Fruit fly (Drosophila melanogaster) whole organism, embryonic: ENCODE results near the gene Psn.

Experiments
- ATbp ChIP-seq: fragments of 200-800 bp; sonication (Bioruptor generic); optimal IDR thresholded peaks from 2 replicates; lab custom pipeline; 2017; ENCODE audit warnings: missing biosample characterization, mild to moderate bottlenecking, missing genetic modification characterization, missing genetic modification reagents
- Antp ChIP-seq: fragments of 200-800 bp; sonication (Bioruptor generic); optimal IDR thresholded peaks from 3 replicates; lab custom pipeline; 2016; ENCODE audit warnings: missing biosample characterization, missing genetic modification characterization
- CG10462 ChIP-seq: fragments of 200-800 bp; sonication (Bioruptor generic); optimal IDR thresholded peaks from 2 replicates; lab custom pipeline; 2016; ENCODE audit warnings: missing biosample characterization, missing genetic modification characterization
- CG10565 ChIP-seq: fragments of 200-800 bp; sonication (Bioruptor generic); optimal IDR thresholded peaks from 3 replicates; lab custom pipeline; 2016; ENCODE audit warnings: missing biosample characterization, mild to moderate bottlenecking, missing genetic modification characterization
- CG11560 ChIP-seq: fragments of 200-800 bp; sonication (Bioruptor generic); IDR thresholded peaks from 3 replicates; pipeline ENCODE4 v1.3.6; 2022; ENCODE audit warnings: missing biosample characterization, missing genetic modification characterization
- CG14441 ChIP-seq: fragments of 200-800 bp; sonication (Bioruptor generic); IDR thresholded peaks from 2 replicates; pipeline ENCODE4 v1.3.6; 2022; ENCODE audit warnings: missing biosample characterization, missing genetic modification characterization
- CG14667 ChIP-seq: fragments of 200-800 bp; sonication (Bioruptor generic); IDR thresholded peaks from 2 replicates; pipeline ENCODE4 v1.3.6; 2022; ENCODE audit warnings: missing biosample characterization, missing genetic modification characterization
- CG14860 ChIP-seq: fragments of 200-800 bp; sonication (Bioruptor generic); IDR thresholded peaks from 3 replicates; pipeline ENCODE4 v1.3.6; 2022; ENCODE audit warnings: missing biosample characterization, missing genetic modification characterization; ENCODE audit not compliant: partially characterized antibody
- CG17328 ChIP-seq: fragments of 200-800 bp; sonication (Bioruptor generic); IDR thresholded peaks from 2 replicates; pipeline ENCODE4 v1.3.6; 2022; ENCODE audit warnings: missing biosample characterization, missing genetic modification characterization
- CG17912 ChIP-seq: fragments of 200-800 bp; sonication (Bioruptor generic); optimal IDR thresholded peaks from 2 replicates; lab custom pipeline; 2018; ENCODE audit warnings: missing biosample characterization, mild to moderate bottlenecking, missing genetic modification characterization
- CG18599 ChIP-seq: fragments of 200-800 bp; sonication (Bioruptor generic); optimal IDR thresholded peaks from 3 replicates; lab custom pipeline; 2017; ENCODE audit warnings: missing biosample characterization, missing genetic modification characterization, mild to moderate bottlenecking, moderate library complexity, missing genetic modification reagents
- CG2712 ChIP-seq: fragments of 200-800 bp; optimal IDR thresholded peaks from 3 replicates; lab custom pipeline; 2019; ENCODE audit warnings: missing biosample characterization, mild to moderate bottlenecking, missing genetic modification characterization, moderate library complexity
- CG31441 ChIP-seq: fragments of 200-800 bp; sonication (Bioruptor generic); IDR thresholded peaks from 2 replicates; pipeline ENCODE4 v1.3.6; 2022; ENCODE audit warnings: missing biosample characterization, missing genetic modification characterization
- CG34422 ChIP-seq: fragments of 200-800 bp; sonication (Bioruptor generic); IDR thresholded peaks from 3 replicates; pipeline ENCODE4 v1.3.6; 2022; ENCODE audit warnings: missing biosample characterization, missing genetic modification characterization
- CG3838 ChIP-seq: fragments of 200-800 bp; sonication (Bioruptor generic); optimal IDR thresholded peaks from 3 replicates; lab custom pipeline; 2016; ENCODE audit warnings: missing biosample characterization, missing genetic modification characterization
- CG4707 ChIP-seq: fragments of 200-800 bp; sonication (Bioruptor generic); optimal IDR thresholded peaks from 2 replicates; lab custom pipeline; 2018; ENCODE audit warnings: missing biosample characterization, mild to moderate bottlenecking, missing genetic modification characterization, moderate library complexity
- CG5245 ChIP-seq: fragments of 200-800 bp; sonication (Bioruptor generic); optimal IDR thresholded peaks from 3 replicates; lab custom pipeline; 2016; ENCODE audit warnings: missing biosample characterization, missing genetic modification characterization
- CG6689 ChIP-seq: fragments of 200-800 bp; sonication (Bioruptor generic); IDR thresholded peaks from 2 replicates; pipeline ENCODE4 v1.3.6; 2022; ENCODE audit warnings: missing biosample characterization, missing genetic modification characterization
- CG6854 ChIP-seq: fragments of 200-800 bp; sonication (Bioruptor generic); optimal IDR thresholded peaks from 3 replicates; lab custom pipeline; 2017; ENCODE audit warnings: missing biosample characterization, mild to moderate bottlenecking, missing genetic modification characterization
- CG7839 ChIP-seq: fragments of 200-800 bp; sonication (Bioruptor generic); optimal IDR thresholded peaks from 3 replicates; lab custom pipeline; 2018; ENCODE audit warnings: missing biosample characterization, mild to moderate bottlenecking, missing genetic modification characterization, moderate library complexity
- D19A ChIP-seq: fragments of 200-800 bp; optimal IDR thresholded peaks from 3 replicates; lab custom pipeline; 2019; ENCODE audit warnings: missing biosample characterization, mild to moderate bottlenecking, missing genetic modification characterization, moderate library complexity
- Ets65A ChIP-seq: fragments of 200-800 bp; sonication (Bioruptor generic); peaks from one replicate; lab custom pipeline; 2016; ENCODE audit warnings: missing biosample characterization, missing genetic modification characterization
- GATAe ChIP-seq: fragments of 200-800 bp; sonication (Bioruptor generic); conservative IDR thresholded peaks from 2 replicates; pipeline ENCODE4 v1.3.6; 2022; ENCODE audit warnings: missing biosample characterization, missing genetic modification characterization
- HLH3B ChIP-seq: fragments of 200-800 bp; sonication (Bioruptor generic); IDR thresholded peaks from 2 replicates; pipeline ENCODE4 v1.3.6; 2022; ENCODE audit warnings: missing biosample characterization, missing genetic modification characterization
- HLH4C ChIP-seq: fragments of 200-800 bp; sonication (Bioruptor generic); IDR thresholded peaks from 3 replicates; pipeline ENCODE4 v1.3.6; 2022; ENCODE audit warnings: missing biosample characterization, missing genetic modification characterization; ENCODE audit not compliant: partially characterized antibody
- Lim3 ChIP-seq: fragments of 200-800 bp; sonication (Bioruptor generic); IDR thresholded peaks from 2 replicates; pipeline ENCODE4 v1.3.6; 2022; ENCODE audit warnings: missing biosample characterization, missing genetic modification characterization
- Mes4 ChIP-seq: fragments of 200-800 bp; sonication (Bioruptor generic); optimal IDR thresholded peaks from 2 replicates; lab custom pipeline; 2016; ENCODE audit warnings: missing biosample characterization, missing genetic modification characterization
- Myb ChIP-seq: fragments of 200-800 bp; sonication (Bioruptor generic); optimal IDR thresholded peaks from 2 replicates; lab custom pipeline; 2016; ENCODE audit warnings: missing biosample characterization, missing genetic modification characterization
- Nf-YB ChIP-seq: fragments of 200-800 bp; sonication (Bioruptor generic); optimal IDR thresholded peaks from 3 replicates; lab custom pipeline; 2019; ENCODE audit warnings: missing biosample characterization, mild to moderate bottlenecking, missing genetic modification characterization, moderate library complexity
- Ssrp ChIP-seq: fragments of 200-800 bp; sonication (Bioruptor generic); optimal IDR thresholded peaks from 2 replicates; lab custom pipeline; 2018; ENCODE audit warnings: missing biosample characterization, mild to moderate bottlenecking, missing genetic modification characterization, moderate library complexity
- bsh ChIP-seq, 2 experiments: fragments of 200-800 bp; sonication (Bioruptor generic); optimal IDR thresholded peaks; 2 replicates each; lab custom pipeline; 2017 to 2018; ENCODE audit warnings: mild to moderate bottlenecking in 2 of 2, missing biosample characterization in 2 of 2, missing genetic modification characterization in 2 of 2, moderate library complexity in 1 of 2
- cad ChIP-seq: fragments of >200 bp; optimal IDR thresholded peaks from 2 replicates; lab custom pipeline; 2017; ENCODE audit warnings: missing biosample characterization, missing genetic modification characterization
- chinmo ChIP-seq: fragments of 200-800 bp; sonication (Bioruptor generic); IDR thresholded peaks from 4 replicates; pipeline ENCODE4 v1.3.6; 2022; ENCODE audit warnings: missing biosample characterization, missing genetic modification characterization; ENCODE audit not compliant: partially characterized antibody
- crp ChIP-seq, 2 experiments: fragments of 200-800 bp; sonication (Bioruptor generic); optimal IDR thresholded peaks; 2 replicates in 1 of 2; 3 replicates in 1 of 2; lab custom pipeline; 2017; ENCODE audit warnings: missing biosample characterization in 2 of 2, missing genetic modification characterization in 2 of 2, mild to moderate bottlenecking in 1 of 2, moderate library complexity in 1 of 2
- danr ChIP-seq: fragments of 200-800 bp; sonication (Bioruptor generic); IDR thresholded peaks from 2 replicates; pipeline ENCODE4 v1.3.6; 2022; ENCODE audit warnings: missing biosample characterization, missing genetic modification characterization
- dm ChIP-seq: fragments of 200-800 bp; sonication (Bioruptor generic); optimal IDR thresholded peaks from 3 replicates; lab custom pipeline; 2016; ENCODE audit warnings: missing biosample characterization, missing genetic modification characterization
- dysf ChIP-seq: fragments of 200-800 bp; sonication (Bioruptor generic); IDR thresholded peaks from 3 replicates; pipeline ENCODE4 v1.3.6; 2022; ENCODE audit warnings: missing biosample characterization, missing genetic modification characterization
- gem ChIP-seq: fragments of 200-800 bp; sonication (Bioruptor generic); optimal IDR thresholded peaks from 2 replicates; lab custom pipeline; 2019; ENCODE audit warnings: missing biosample characterization, mild to moderate bottlenecking, missing genetic modification characterization, moderate library complexity
- grn ChIP-seq: fragments of 200-800 bp; sonication (Bioruptor generic); optimal IDR thresholded peaks from 3 replicates; lab custom pipeline; 2017; ENCODE audit warnings: missing biosample characterization, missing genetic modification characterization
- h ChIP-seq: fragments of >200 bp; optimal IDR thresholded peaks from 2 replicates; lab custom pipeline; 2017
- ham ChIP-seq: fragments of 200-800 bp; sonication (Bioruptor generic); IDR thresholded peaks from 2 replicates; pipeline ENCODE4 v1.3.6; 2022; ENCODE audit warnings: missing biosample characterization, missing genetic modification characterization
- jing ChIP-seq: fragments of 200-800 bp; sonication (Bioruptor generic); optimal IDR thresholded peaks from 2 replicates; lab custom pipeline; 2018; ENCODE audit warnings: missing biosample characterization, mild to moderate bottlenecking, missing genetic modification characterization
- jumu ChIP-seq: fragments of 200-800 bp; sonication (Bioruptor generic); optimal IDR thresholded peaks from 3 replicates; lab custom pipeline; 2016; ENCODE audit warnings: missing biosample characterization, missing genetic modification characterization
- peb ChIP-seq: fragments of 200-800 bp; sonication (Bioruptor generic); IDR thresholded peaks from 2 replicates; pipeline ENCODE4 v1.3.6; 2022; ENCODE audit warnings: missing biosample characterization, missing genetic modification characterization
- phol ChIP-seq: fragments of 200-800 bp; sonication (Bioruptor generic); optimal IDR thresholded peaks from 3 replicates; lab custom pipeline; 2018; ENCODE audit warnings: missing biosample characterization, mild to moderate bottlenecking, missing genetic modification characterization, moderate library complexity
- pum ChIP-seq: fragments of 200-800 bp; sonication (Bioruptor generic); optimal IDR thresholded peaks from 2 replicates; lab custom pipeline; 2016; ENCODE audit warnings: missing biosample characterization, missing genetic modification characterization
- salm ChIP-seq: fragments of 200-800 bp; sonication (Bioruptor generic); optimal IDR thresholded peaks from 2 replicates; lab custom pipeline; 2018; ENCODE audit warnings: missing biosample characterization, mild to moderate bottlenecking, missing genetic modification characterization
- tgo ChIP-seq: fragments of 200-800 bp; sonication (Bioruptor generic); IDR thresholded peaks from 3 replicates; pipeline ENCODE4 v1.3.6; 2022; ENCODE audit warnings: missing biosample characterization, missing genetic modification characterization
- unc-4 ChIP-seq: fragments of 200-800 bp; sonication (Bioruptor generic); IDR thresholded peaks from 2 replicates; pipeline ENCODE4 v1.3.6; 2022; ENCODE audit warnings: missing biosample characterization, missing genetic modification characterization; ENCODE audit not compliant: partially characterized antibody
- wek ChIP-seq: fragments of 200-800 bp; sonication (Bioruptor generic); optimal IDR thresholded peaks from 3 replicates; lab custom pipeline; 2018; ENCODE audit warnings: missing biosample characterization, mild to moderate bottlenecking, missing genetic modification characterization, moderate library complexity

Gene Psn

dm6 chr3L:20401026-20401912 is 31.0 kb upstream of the Psn start, which contains the start of gene trbl (continued):
- TF ChIP-seq dm (GFP tag; lab: Kevin White, UChicago): peak; percentile 65
- no peak for TF ChIP-seq peb
- TF ChIP-seq bsh (GFP tag; optimal IDR thresholded peaks at IDR 0.05; lab: Kevin White, UChicago): no peak
- no peak for TF ChIP-seq dysf (GFP tag; lab: Robert Waterston, UW)
- TF ChIP-seq CG14441: no peak
- TF ChIP-seq ham (GFP tag; lab: Robert Waterston, UW): no peak
- TF ChIP-seq Mes4 (GFP tag; lab: Kevin White, UChicago): no peak
- no peak for TF ChIP-seq gem (tag; lab: Kevin White, UChicago)
- TF ChIP-seq CG10565: no peak
- TF ChIP-seq CG7839 (tag; lab: Kevin White, UChicago): peak; percentile 25
- no peak for TF ChIP-seq grn (GFP tag; lab: Kevin White, UChicago)
- TF ChIP-seq Lim3 (GFP tag; lab: Robert Waterston, UW): no peak
- no peak for TF ChIP-seq CG17912 (GFP tag; lab: Kevin White, UChicago)
- TF ChIP-seq CG2712 (tag; lab: Kevin White, UChicago): peak; percentile 36
- TF ChIP-seq danr (GFP tag; lab: Robert Waterston, UW): no peak
- no peak for TF ChIP-seq cad (GFP tag; lab: Kevin White, UChicago)
- no peak for TF ChIP-seq HLH3B (GFP tag; lab: Robert Waterston, UW)
- TF ChIP-seq crp (GFP tag; optimal IDR thresholded peaks at IDR 0.05; lab: Kevin White, UChicago): no peak
- TF ChIP-seq Nf-YB (GFP tag; lab: Kevin White, UChicago): peak; percentile 33
- TF ChIP-seq CG34422 (GFP tag; lab: Robert Waterston, UW): no peak
- peak; percentile 57 for TF ChIP-seq salm (tag; lab: Kevin White, UChicago)
- no peak for TF ChIP-seq CG11560 (tag; lab: Robert Waterston, UW)
- peak; percentile 75 for TF ChIP-seq CG14860 (GFP tag; lab: Robert Waterston, UW)
- no peak for TF ChIP-seq CG10462 (GFP tag; lab: Kevin White, UChicago)
- no peak; the same call in 2 of the 3 replicates for TF ChIP-seq tgo
- no peak for TF ChIP-seq Ets65A (GFP tag; lab: Kevin White, UChicago)
- TF ChIP-seq HLH4C: peak; percentile 73
- TF ChIP-seq h (lab: Kevin White, UChicago): no peak
- TF ChIP-seq CG3838: no peak
- peak; percentile 27 for TF ChIP-seq wek (GFP tag; lab: Kevin White, UChicago)
- no peak for TF ChIP-seq jumu (GFP tag; lab: Kevin White, UChicago)
- TF ChIP-seq Myb: peak; percentile 84
- TF ChIP-seq CG4707 (GFP tag; lab: Kevin White, UChicago): peak; percentile 26
- TF ChIP-seq CG5245 (GFP tag; lab: Kevin White, UChicago): no peak
- TF ChIP-seq GATAe (GFP tag; lab: Robert Waterston, UW): no peak
- TF ChIP-seq chinmo (GFP tag; lab: Robert Waterston, UW): peak; percentile 98
- TF ChIP-seq CG17328 (GFP tag; lab: Robert Waterston, UW): no peak
- peak; percentile 20; the same call in 1 of the 2 replicates for TF ChIP-seq CG31441
- no peak for TF ChIP-seq CG14667 (GFP tag; lab: Robert Waterston, UW)
- no peak for TF ChIP-seq CG18599 (GFP tag; lab: Kevin White, UChicago)
- peak; percentile 58 for TF ChIP-seq unc-4
- no peak for TF ChIP-seq Antp (GFP tag; lab: Kevin White, UChicago)
- TF ChIP-seq D19A (tag; lab: Kevin White, UChicago): peak; percentile 26
- peak; percentile 72 for TF ChIP-seq CG6854 (GFP tag; lab: Kevin White, UChicago)
- no peak for TF ChIP-seq ATbp
- no peak for TF ChIP-seq pum (GFP tag; lab: Kevin White, UChicago)
- no peak for TF ChIP-seq CG6689 (GFP tag; lab: Robert Waterston, UW)
- TF ChIP-seq phol: no peak
- TF ChIP-seq jing (GFP tag; lab: Kevin White, UChicago): no peak
- no peak for TF ChIP-seq Ssrp (tag; lab: Kevin White, UChicago)
